Fruit fly (Drosophila melanogaster) whole organism, larva: Measurements from ENCODE around the gene vvl.

Source experiments
- noc ChIP-seq: fragments of 200-800 bp; sonication (Bioruptor generic); optimal IDR thresholded peaks from 3 replicates; lab custom pipeline; 2019; ENCODE audit warnings: missing biosample characterization, mild to moderate bottlenecking, missing genetic modification characterization, moderate library complexity

Gene vvl

DNA sequence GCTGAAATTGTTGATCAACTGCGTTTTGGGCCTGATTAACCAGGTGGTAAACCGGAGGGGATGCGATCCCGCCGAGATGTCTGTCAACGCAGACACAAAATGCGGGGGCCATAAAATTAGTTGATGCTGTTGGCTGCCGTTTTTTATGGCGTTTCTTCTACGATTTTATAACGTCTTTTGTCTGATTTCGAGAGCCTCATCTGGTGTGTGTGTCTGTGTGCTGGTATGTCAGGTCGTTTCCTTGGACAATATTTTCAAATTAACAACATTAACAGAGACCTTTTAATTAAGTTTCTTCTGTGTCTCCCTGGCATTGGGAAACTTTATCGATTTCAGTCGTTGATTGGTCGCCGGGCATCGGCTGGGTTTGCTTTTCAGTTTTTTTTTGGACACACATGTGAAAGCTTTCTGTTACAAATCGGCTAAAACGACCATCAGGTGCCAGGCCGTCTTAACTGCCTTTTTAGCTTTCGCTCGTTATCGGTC is 11.1 kb upstream of the vvl start:
- TF ChIP-seq noc (tag; lab: Kevin White, UChicago) = no peak

dm6 chr3L:6779398-6779797 is 10.6 kb upstream of the vvl start:
- no peak for TF ChIP-seq noc (tag; lab: Kevin White, UChicago)

dm6 chr3L:6783403-6783802 is 6.6 kb upstream of the vvl start:
- TF ChIP-seq noc (tag; lab: Kevin White, UChicago) = no peak

DNA sequence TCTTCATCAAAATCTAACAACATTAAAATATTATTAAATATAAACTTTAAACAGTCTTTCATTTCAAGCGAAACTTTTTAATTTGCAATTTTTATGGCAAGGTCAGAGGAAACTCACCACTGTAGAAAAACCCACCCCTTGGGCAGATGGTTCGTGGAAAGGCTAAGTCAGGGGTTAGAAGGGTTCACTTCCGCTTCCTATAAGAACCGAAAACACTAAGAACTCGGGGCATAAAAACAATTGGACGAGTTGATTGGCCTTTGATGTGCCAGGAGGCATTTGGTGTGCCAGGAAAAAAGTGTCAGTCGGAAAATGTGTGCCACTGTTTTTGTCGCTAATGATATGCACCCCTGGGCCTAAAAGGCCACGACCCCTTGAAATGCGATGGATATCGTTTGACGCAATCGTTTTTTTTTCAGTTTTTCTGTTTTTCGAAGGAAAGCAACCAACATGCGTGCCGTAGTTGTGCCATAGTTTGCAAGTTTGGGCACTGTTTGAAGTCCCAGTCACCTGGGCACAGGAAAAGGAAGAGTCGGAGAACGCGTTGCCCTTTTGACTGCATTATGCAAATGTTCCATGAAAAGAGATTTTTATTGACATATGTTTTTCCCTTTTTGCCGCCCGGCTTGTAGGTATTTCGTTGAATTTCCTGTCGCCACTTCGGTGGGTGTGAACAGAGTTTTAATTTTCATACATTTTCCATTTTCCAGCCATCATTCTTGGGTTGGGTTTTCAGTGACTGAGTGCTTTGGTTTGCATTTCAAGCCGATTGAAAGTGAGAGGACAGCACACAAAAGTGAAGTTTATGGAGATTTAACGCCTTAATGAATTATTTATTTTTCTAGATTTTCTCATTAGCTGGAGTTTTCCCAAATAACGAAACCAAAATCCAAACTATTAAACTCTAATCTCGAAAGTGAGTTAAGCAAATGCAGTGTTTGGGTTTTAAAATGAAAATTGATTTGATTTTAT is 5.0 kb upstream of the vvl start:
- TF ChIP-seq noc (tag; lab: Kevin White, UChicago) = no peak

dm6 chr3L:6787502-6787901 is 2.5 kb upstream of the vvl start:
- TF ChIP-seq noc (tag; lab: Kevin White, UChicago) = no peak

dm6 chr3L:6792617-6793016 is 2.7 kb downstream of the vvl start:
- no peak for TF ChIP-seq noc (tag; lab: Kevin White, UChicago)

dm6 chr3L:6797395-6798006 is 7.5 kb downstream of the vvl start:
- TF ChIP-seq noc (tag; lab: Kevin White, UChicago) = no peak

DNA sequence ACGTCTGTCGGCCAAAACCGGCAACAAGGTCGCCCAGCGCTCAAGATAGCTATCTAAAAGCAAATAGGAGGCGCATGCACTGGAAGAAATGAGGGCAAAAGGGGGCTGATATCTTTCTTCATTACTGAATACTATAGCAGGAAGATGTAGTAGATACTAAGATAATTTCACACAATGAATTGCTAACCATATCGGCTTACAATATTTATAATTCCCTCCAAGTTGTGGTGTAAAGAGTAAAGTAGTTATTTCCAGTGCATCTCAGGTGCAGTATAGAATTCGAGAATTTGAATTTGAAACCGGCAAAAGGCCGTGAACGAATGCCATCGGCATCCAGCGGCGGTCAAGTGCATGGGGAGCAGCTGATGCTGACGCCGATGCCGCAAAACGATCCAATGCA is 9.6 kb downstream of the vvl start:
- TF ChIP-seq noc (tag; lab: Kevin White, UChicago) = no peak

DNA sequence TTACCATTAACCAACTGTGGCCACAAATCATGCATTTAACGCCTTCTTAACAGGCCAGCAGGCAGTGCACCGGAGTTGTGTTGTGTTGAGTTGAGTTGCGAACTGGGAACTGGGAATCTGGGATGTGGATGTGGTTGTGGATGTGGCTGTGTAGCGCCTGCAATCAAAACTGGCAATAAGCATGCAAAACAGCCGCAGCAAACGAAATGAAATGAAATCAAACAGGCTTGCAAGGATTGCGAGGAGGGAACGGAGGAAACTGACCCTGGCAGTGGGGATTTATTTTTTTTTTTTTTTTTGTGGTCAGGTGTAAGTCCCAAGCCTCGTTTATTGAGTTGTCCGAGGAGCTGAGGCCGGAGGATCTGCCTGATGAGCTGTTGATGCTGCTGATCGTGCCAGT is 12.6 kb downstream of the vvl start:
- TF ChIP-seq noc (tag; lab: Kevin White, UChicago) = no peak

- no peak for TF ChIP-seq noc (tag; lab: Kevin White, UChicago)
Observed at dm6 chr3L:6804093-6804492, 14.1 kb downstream of the vvl start.

dm6 chr3L:6806981-6807955 is 17.3 kb downstream of the vvl start:
- TF ChIP-seq noc (tag; lab: Kevin White, UChicago) = no peak

- no peak for TF ChIP-seq noc (tag; lab: Kevin White, UChicago)
Observed at dm6 chr3L:6809396-6809795, 19.4 kb downstream of the vvl start.

DNA sequence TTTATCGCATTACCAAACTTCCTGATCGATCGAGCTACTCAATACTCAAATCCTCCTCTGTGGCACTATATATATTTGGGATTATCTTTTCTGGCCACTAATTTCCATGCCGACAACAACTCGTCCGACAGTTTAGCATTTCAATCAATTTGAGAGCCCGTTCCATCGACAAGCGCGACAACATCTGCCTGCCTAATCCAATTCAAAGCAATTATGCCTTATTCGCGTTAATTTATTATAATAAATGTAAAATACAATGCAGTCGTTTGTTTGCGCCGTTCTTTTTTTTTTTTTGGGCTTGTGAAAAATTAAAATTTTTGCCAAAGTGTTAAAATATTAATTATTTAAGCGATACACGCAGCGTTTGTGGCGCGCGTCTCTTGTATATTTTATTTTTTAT is 21.1 kb downstream of the vvl start:
- TF ChIP-seq noc (tag; lab: Kevin White, UChicago) = no peak

DNA sequence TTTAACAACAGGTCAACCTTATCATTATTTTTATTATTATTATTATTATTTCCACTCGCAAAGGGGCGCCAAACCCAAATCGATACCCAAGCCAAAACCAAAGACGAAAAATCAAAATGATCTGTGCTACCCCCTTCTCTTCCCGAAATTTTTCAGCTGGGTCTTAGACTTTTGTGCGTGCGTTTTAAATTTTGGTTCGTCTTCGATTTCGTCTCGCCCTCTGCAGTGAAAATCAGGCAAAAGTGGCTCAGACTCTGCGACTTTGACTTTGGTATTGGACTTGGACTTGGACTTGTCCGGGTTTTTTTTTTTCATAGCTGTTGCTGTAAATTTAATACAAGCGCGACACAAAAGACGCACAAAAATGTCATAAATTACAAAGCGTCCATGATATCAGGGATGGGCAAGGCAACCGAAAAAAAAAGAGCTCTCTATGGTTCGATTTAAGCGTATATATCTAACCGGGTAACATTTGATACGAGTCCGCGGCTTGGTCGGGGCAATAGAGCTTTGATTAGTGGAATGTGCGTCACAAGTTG is 22.9 kb downstream of the vvl start:
- TF ChIP-seq noc (tag; lab: Kevin White, UChicago) = no peak

DNA sequence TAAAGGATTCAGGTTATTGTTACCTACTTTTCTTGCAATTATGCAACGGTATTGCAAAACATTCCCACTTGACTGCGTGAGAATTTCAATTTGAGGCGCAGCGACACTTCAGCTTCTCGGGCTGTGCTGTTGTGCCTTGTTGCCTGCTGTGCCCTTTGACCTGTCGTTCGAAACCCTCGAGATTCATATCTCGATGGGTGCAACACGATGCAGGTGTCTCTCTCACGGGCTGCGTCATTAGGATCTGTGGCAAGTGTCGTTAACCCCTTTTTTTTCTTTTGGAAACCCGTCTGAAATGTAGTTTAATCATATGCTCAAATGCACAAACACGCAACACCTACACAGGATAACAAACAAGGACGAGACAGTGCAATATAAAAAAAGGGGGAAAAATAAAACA is 23.7 kb downstream of the vvl start:
- no peak for TF ChIP-seq noc (tag; lab: Kevin White, UChicago)
